Fruit fly (Drosophila melanogaster): ENCODE data around the gene Ir87a.

Gene Ir87a

dm6 chr3R:13415186-13415585 lies 4.9 kb upstream of the Ir87a start, which contains the start of gene yellow-e:
Gene yellow-e (minus strand): TSS chr3R:13415286.
- TF ChIP-seq CG10669 (GFP tag; optimal IDR thresholded peaks at IDR 0.05) (no peak), Lpt (GFP tag; optimal IDR thresholded peaks at IDR 0.05) (no peak), CG8319 (GFP tag; optimal IDR thresholded peaks at IDR 0.05) (no peak), Gug (GFP tag; IDR thresholded peaks at IDR 0.05) (no peak), CG10631 (GFP tag; optimal IDR thresholded peaks at IDR 0.05) (no peak), lz (GFP tag; optimal IDR thresholded peaks at IDR 0.05) (no peak), eg (GFP tag; IDR thresholded peaks at IDR 0.05) (0 out of 3 replicates have a peak, but pooled peaks have one; percentile 9), dac (GFP tag; optimal IDR thresholded peaks at IDR 0.05) (no peak), Eip78C (GFP tag) (no peak), CG8119 (GFP tag; IDR thresholded peaks at IDR 0.05) (0 out of 3 replicates have a peak, but pooled peaks have one; percentile 19), topi (GFP tag; optimal IDR thresholded peaks at IDR 0.05) (no peak), Hr38 (GFP tag; optimal IDR thresholded peaks at IDR 0.05) (no peak), CG6854 (GFP tag; optimal IDR thresholded peaks at IDR 0.05) (no peak), CG6808 (GFP tag; optimal IDR thresholded peaks at IDR 0.05) (no peak), CG11902 (GFP tag; optimal IDR thresholded peaks at IDR 0.05) (no peak), CG1621 (tag; optimal IDR thresholded peaks at IDR 0.05) (no peak), CG8632 (GFP tag; optimal IDR thresholded peaks at IDR 0.05) (no peak)

- TF ChIP-seq fkh (GFP tag; optimal IDR thresholded peaks at IDR 0.05) (no peak), CG4318 (GFP tag; optimal IDR thresholded peaks at IDR 0.05) (no peak), CG11762 (GFP tag; optimal IDR thresholded peaks at IDR 0.05; ENCODE audit: insufficient read depth) (no peak), CG15336 (GFP tag; IDR thresholded peaks at IDR 0.05) (peak; percentile 57), Eip75B (GFP tag; optimal IDR thresholded peaks at IDR 0.05) (no peak), CG6276 (GFP tag; optimal IDR thresholded peaks at IDR 0.05) (peak; percentile 10), CG32006 (GFP tag; optimal IDR thresholded peaks at IDR 0.05) (peak; percentile 59), Eip78C (GFP tag) (peak; percentile 34), CG8119 (GFP tag; IDR thresholded peaks at IDR 0.05) (peak; percentile 52; the same call in 2 of the 3 replicates), CG6163 (GFP tag; IDR thresholded peaks at IDR 0.05) (no peak), esn (GFP tag; optimal IDR thresholded peaks at IDR 0.05) (no peak), vri (GFP tag; optimal IDR thresholded peaks at IDR 0.05) (no peak)
These were observed 2.9 kb upstream of the Ir87a start for dm6 chr3R:13417067-13417595.

- TF ChIP-seq CG6276 (GFP tag; optimal IDR thresholded peaks at IDR 0.05) (no peak), Lpt (GFP tag; optimal IDR thresholded peaks at IDR 0.05) (no peak), pdm3 (GFP tag; optimal IDR thresholded peaks at IDR 0.05) (no peak), CG10631 (GFP tag; optimal IDR thresholded peaks at IDR 0.05) (no peak), ss (GFP tag; optimal IDR thresholded peaks at IDR 0.05) (no peak)
These were observed 2.1 kb downstream of the Ir87a start for dm6 chr3R:13422178-13422577.

- TF ChIP-seq CG11902 (GFP tag; optimal IDR thresholded peaks at IDR 0.05) (no peak), spab (GFP tag; optimal IDR thresholded peaks at IDR 0.05) (peak; percentile 36), CG1621 (tag; optimal IDR thresholded peaks at IDR 0.05) (no peak), Sox15 (GFP tag; optimal IDR thresholded peaks at IDR 0.05) (no peak), CG6792 (GFP tag; optimal IDR thresholded peaks at IDR 0.05) (no peak), CG6276 (GFP tag; optimal IDR thresholded peaks at IDR 0.05) (peak; percentile 28), eg (GFP tag; IDR thresholded peaks at IDR 0.05) (no peak), Met (GFP tag; optimal IDR thresholded peaks at IDR 0.05) (no peak), Eip75B (GFP tag; optimal IDR thresholded peaks at IDR 0.05) (no peak), ss (GFP tag; optimal IDR thresholded peaks at IDR 0.05) (no peak), fkh (GFP tag; optimal IDR thresholded peaks at IDR 0.05) (no peak), Sox102F (GFP tag; optimal IDR thresholded peaks at IDR 0.05) (no peak), CG11762 (GFP tag; optimal IDR thresholded peaks at IDR 0.05; ENCODE audit: insufficient read depth) (no peak), dac (GFP tag; optimal IDR thresholded peaks at IDR 0.05) (no peak), CG6854 (GFP tag; optimal IDR thresholded peaks at IDR 0.05) (no peak), topi (GFP tag; optimal IDR thresholded peaks at IDR 0.05) (no peak), pdm3 (GFP tag; optimal IDR thresholded peaks at IDR 0.05) (no peak), CG10669 (GFP tag; optimal IDR thresholded peaks at IDR 0.05) (peak; percentile 33), Ets21C (GFP tag; optimal IDR thresholded peaks at IDR 0.05) (no peak), CG8632 (GFP tag; optimal IDR thresholded peaks at IDR 0.05) (peak; percentile 21), lz (GFP tag; optimal IDR thresholded peaks at IDR 0.05) (no peak), CG16779 (tag; optimal IDR thresholded peaks at IDR 0.05) (no peak), CG4318 (GFP tag; optimal IDR thresholded peaks at IDR 0.05) (peak; percentile 47), vri (GFP tag; optimal IDR thresholded peaks at IDR 0.05) (no peak), CG8319 (GFP tag; optimal IDR thresholded peaks at IDR 0.05) (no peak), Gug (GFP tag; IDR thresholded peaks at IDR 0.05) (no peak), Lpt (GFP tag; optimal IDR thresholded peaks at IDR 0.05) (no peak), esn (GFP tag; optimal IDR thresholded peaks at IDR 0.05) (no peak), Blimp-1 (GFP tag; optimal IDR thresholded peaks at IDR 0.05) (no peak), Hr39 (GFP tag; optimal IDR thresholded peaks at IDR 0.05) (no peak), CG31627 (GFP tag; optimal IDR thresholded peaks at IDR 0.05) (no peak), Smox (GFP tag; optimal IDR thresholded peaks at IDR 0.05) (no peak), Eip93F (GFP tag; optimal IDR thresholded peaks at IDR 0.05) (no peak)
These were observed 5.5 kb downstream of the Ir87a start, which contains the start of gene Act87E for dm6 chr3R:13425470-13426033. Gene Act87E (plus strand): TSS chr3R:13425983.
